Fruit fly (Drosophila melanogaster) whole organism, prepupa: ENCODE measurements around the gene CG5909.
A peak's percentile ranks its signal among the peaks of the same experiment; 100 is the strongest.

ENCODE experiments used
- Blimp-1 ChIP-seq: fragments of 200-800 bp; sonication (Bioruptor generic); optimal IDR thresholded peaks from 3 replicates; lab custom pipeline; 2017; ENCODE audit warnings: missing biosample characterization, missing genetic modification characterization, mild to moderate bottlenecking, moderate library complexity, missing genetic modification reagents
- CG10631 ChIP-seq: fragments of 200-800 bp; sonication (Bioruptor generic); optimal IDR thresholded peaks from 2 replicates; lab custom pipeline; 2016; ENCODE audit warnings: missing biosample characterization, missing genetic modification characterization
- CG10669 ChIP-seq: fragments of 200-800 bp; sonication (Bioruptor generic); optimal IDR thresholded peaks from 3 replicates; lab custom pipeline; 2018; ENCODE audit warnings: missing biosample characterization, mild to moderate bottlenecking, missing genetic modification characterization, moderate library complexity
- CG11294 ChIP-seq: fragments of 200-800 bp; sonication (Bioruptor generic); IDR thresholded peaks from 2 replicates; pipeline ENCODE4 v1.3.6; 2022; ENCODE audit warnings: missing biosample characterization, missing genetic modification characterization
- CG15336 ChIP-seq: fragments of 200-800 bp; sonication (Bioruptor generic); IDR thresholded peaks from 2 replicates; pipeline ENCODE4 v1.3.6; 2022; ENCODE audit warnings: missing biosample characterization, missing genetic modification characterization
- CG1621 ChIP-seq: fragments of 200-800 bp; sonication (Bioruptor generic); optimal IDR thresholded peaks from 3 replicates; lab custom pipeline; 2018; ENCODE audit warnings: missing biosample characterization, mild to moderate bottlenecking, missing genetic modification characterization
- CG16779 ChIP-seq: fragments of 200-800 bp; sonication (Bioruptor generic); optimal IDR thresholded peaks from 3 replicates; lab custom pipeline; 2017; ENCODE audit warnings: missing biosample characterization, mild to moderate bottlenecking, missing genetic modification characterization
- CG3032 ChIP-seq: fragments of 200-800 bp; optimal IDR thresholded peaks from 2 replicates; lab custom pipeline; 2019; ENCODE audit warnings: missing biosample characterization, mild to moderate bottlenecking, missing genetic modification characterization, moderate library complexity
- CG31627 ChIP-seq: fragments of 200-800 bp; sonication (Bioruptor generic); optimal IDR thresholded peaks from 3 replicates; lab custom pipeline; 2016; ENCODE audit warnings: missing biosample characterization, missing genetic modification characterization
- CG32006 ChIP-seq: fragments of 200-800 bp; sonication (Bioruptor generic); optimal IDR thresholded peaks from 3 replicates; lab custom pipeline; 2017; ENCODE audit warnings: missing biosample characterization, mild to moderate bottlenecking, missing genetic modification characterization
- CG34406 ChIP-seq: fragments of 200-800 bp; sonication (Bioruptor generic); optimal IDR thresholded peaks from 3 replicates; lab custom pipeline; 2016; ENCODE audit warnings: missing biosample characterization, missing genetic modification characterization
- CG3919 ChIP-seq: fragments of 200-800 bp; sonication (Bioruptor generic); optimal IDR thresholded peaks from 3 replicates; lab custom pipeline; 2016; ENCODE audit warnings: missing biosample characterization, missing genetic modification characterization
- CG4318 ChIP-seq: fragments of 200-800 bp; sonication (Bioruptor generic); optimal IDR thresholded peaks from 3 replicates; lab custom pipeline; 2017; ENCODE audit warnings: missing biosample characterization, mild to moderate bottlenecking, missing genetic modification characterization
- CG6163 ChIP-seq: fragments of 200-800 bp; sonication (Bioruptor generic); IDR thresholded peaks from 3 replicates; pipeline ENCODE4 v1.3.6; 2022; ENCODE audit warnings: missing biosample characterization, missing genetic modification characterization
- CG6276 ChIP-seq: fragments of 200-800 bp; sonication (Bioruptor generic); optimal IDR thresholded peaks from 2 replicates; lab custom pipeline; 2017; ENCODE audit warnings: missing biosample characterization, mild to moderate bottlenecking, missing genetic modification characterization
- CG6792 ChIP-seq: fragments of 200-800 bp; sonication (Bioruptor generic); optimal IDR thresholded peaks from 3 replicates; lab custom pipeline; 2016; ENCODE audit warnings: missing biosample characterization, missing genetic modification characterization
- CG6808 ChIP-seq: fragments of 200-800 bp; sonication (Bioruptor generic); optimal IDR thresholded peaks from 3 replicates; lab custom pipeline; 2017; ENCODE audit warnings: missing biosample characterization, missing genetic modification characterization, mild to moderate bottlenecking, moderate library complexity, missing genetic modification reagents
- CG7368 ChIP-seq: fragments of 200-800 bp; sonication (Bioruptor generic); optimal IDR thresholded peaks from 3 replicates; lab custom pipeline; 2016; ENCODE audit warnings: missing biosample characterization, missing genetic modification characterization
- CG8119 ChIP-seq: fragments of 200-800 bp; sonication (Bioruptor generic); IDR thresholded peaks from 3 replicates; pipeline ENCODE4 v1.3.6; 2022; ENCODE audit warnings: missing biosample characterization, missing genetic modification characterization
- CG8319 ChIP-seq: fragments of 200-800 bp; sonication (Bioruptor generic); optimal IDR thresholded peaks from 3 replicates; lab custom pipeline; 2016; ENCODE audit warnings: missing biosample characterization, missing genetic modification characterization
- CG8632 ChIP-seq: fragments of 200-800 bp; sonication (Bioruptor generic); optimal IDR thresholded peaks from 3 replicates; lab custom pipeline; 2016; ENCODE audit warnings: missing biosample characterization, missing genetic modification characterization
- Eip75B ChIP-seq: fragments of 200-800 bp; sonication (Bioruptor generic); optimal IDR thresholded peaks from 3 replicates; lab custom pipeline; 2016; ENCODE audit warnings: missing biosample characterization, missing genetic modification characterization
- Eip78C ChIP-seq: fragments of 200-800 bp; sonication (Bioruptor generic); peaks from one replicate; lab custom pipeline; 2016; ENCODE audit warnings: missing biosample characterization, missing genetic modification characterization
- Ets21C ChIP-seq: fragments of 200-800 bp; sonication (Bioruptor generic); optimal IDR thresholded peaks from 3 replicates; lab custom pipeline; 2016; ENCODE audit warnings: missing biosample characterization, missing genetic modification characterization
- Ets96B ChIP-seq: fragments of 200-800 bp; optimal IDR thresholded peaks from 2 replicates; lab custom pipeline; 2019; ENCODE audit warnings: missing biosample characterization, mild to moderate bottlenecking, missing genetic modification characterization, moderate library complexity
- Gug ChIP-seq: fragments of 200-800 bp; sonication (Bioruptor generic); IDR thresholded peaks from 2 replicates; pipeline ENCODE4 v1.3.6; 2022; ENCODE audit warnings: missing biosample characterization, missing genetic modification characterization
- Hr38 ChIP-seq: sonication (Bioruptor generic); optimal IDR thresholded peaks from 2 replicates; lab custom pipeline; 2016; ENCODE audit warnings: missing biosample characterization, missing genetic modification characterization
- Hr39 ChIP-seq: fragments of 200-800 bp; sonication (Bioruptor generic); optimal IDR thresholded peaks from 2 replicates; lab custom pipeline; 2016; ENCODE audit warnings: missing biosample characterization, missing genetic modification characterization
- Hr4 ChIP-seq: fragments of 200-800 bp; sonication (Bioruptor generic); optimal IDR thresholded peaks from 3 replicates; lab custom pipeline; 2016; ENCODE audit warnings: missing biosample characterization, missing genetic modification characterization
- Lpt ChIP-seq: fragments of 200-800 bp; sonication (Bioruptor generic); optimal IDR thresholded peaks from 3 replicates; lab custom pipeline; 2016; ENCODE audit warnings: missing biosample characterization, missing genetic modification characterization
- Met ChIP-seq: fragments of 200-800 bp; sonication (Bioruptor generic); optimal IDR thresholded peaks from 3 replicates; lab custom pipeline; 2016; ENCODE audit warnings: missing biosample characterization, missing genetic modification characterization
- Smox ChIP-seq: fragments of 200-800 bp; sonication (Bioruptor generic); optimal IDR thresholded peaks from 3 replicates; lab custom pipeline; 2016; ENCODE audit warnings: missing biosample characterization, missing genetic modification characterization
- Sox102F ChIP-seq: fragments of 200-800 bp; sonication (Bioruptor generic); optimal IDR thresholded peaks from 2 replicates; lab custom pipeline; 2016; ENCODE audit warnings: missing biosample characterization, mild to moderate bottlenecking, missing genetic modification characterization
- Sox14 ChIP-seq: fragments of 200-800 bp; sonication (Bioruptor generic); optimal IDR thresholded peaks from 3 replicates; lab custom pipeline; 2016; ENCODE audit warnings: missing biosample characterization, missing genetic modification characterization
- Sox15 ChIP-seq: fragments of 200-800 bp; sonication (Bioruptor generic); optimal IDR thresholded peaks from 3 replicates; lab custom pipeline; 2016; ENCODE audit warnings: missing biosample characterization, missing genetic modification characterization
- achi ChIP-seq: fragments of 200-800 bp; sonication (Bioruptor generic); optimal IDR thresholded peaks from 3 replicates; lab custom pipeline; 2016; ENCODE audit warnings: missing biosample characterization, missing genetic modification characterization
- acj6 ChIP-seq: fragments of 200-800 bp; sonication (Bioruptor generic); optimal IDR thresholded peaks from 3 replicates; lab custom pipeline; 2016; ENCODE audit warnings: missing biosample characterization, missing genetic modification characterization
- cyc ChIP-seq: fragments of 200-800 bp; sonication (Bioruptor generic); optimal IDR thresholded peaks from 3 replicates; lab custom pipeline; 2016; ENCODE audit warnings: missing biosample characterization, missing genetic modification characterization
- dac ChIP-seq: fragments of 200-800 bp; sonication (Bioruptor generic); optimal IDR thresholded peaks from 2 replicates; lab custom pipeline; 2017; ENCODE audit warnings: missing biosample characterization, mild to moderate bottlenecking, missing genetic modification characterization
- eg ChIP-seq: fragments of 200-800 bp; sonication (Bioruptor generic); IDR thresholded peaks from 3 replicates; pipeline ENCODE4 v1.3.6; 2022; ENCODE audit warnings: missing biosample characterization, missing genetic modification characterization
- esn ChIP-seq: fragments of 200-800 bp; sonication (Bioruptor generic); optimal IDR thresholded peaks from 2 replicates; lab custom pipeline; 2016; ENCODE audit warnings: missing biosample characterization, mild to moderate bottlenecking, missing genetic modification characterization, moderate library complexity
- fd59A ChIP-seq: fragments of 200-800 bp; sonication (Bioruptor generic); optimal IDR thresholded peaks from 2 replicates; lab custom pipeline; 2017; ENCODE audit warnings: missing biosample characterization, mild to moderate bottlenecking, missing genetic modification characterization, missing genetic modification reagents
- lz ChIP-seq: fragments of 200-800 bp; sonication (Bioruptor generic); optimal IDR thresholded peaks from 3 replicates; lab custom pipeline; 2016; ENCODE audit warnings: missing biosample characterization, missing genetic modification characterization
- net ChIP-seq: fragments of 200-800 bp; sonication (Bioruptor generic); optimal IDR thresholded peaks from 3 replicates; lab custom pipeline; 2016; ENCODE audit warnings: missing biosample characterization, missing genetic modification characterization
- pdm3 ChIP-seq: fragments of 200-800 bp; sonication (Bioruptor generic); optimal IDR thresholded peaks from 3 replicates; lab custom pipeline; 2016; ENCODE audit warnings: missing biosample characterization, missing genetic modification characterization
- salr ChIP-seq, 2 experiments: fragments of 200-800 bp; sonication (Bioruptor generic); optimal IDR thresholded peaks; 3 replicates each; lab custom pipeline; 2016 to 2018; ENCODE audit warnings: missing biosample characterization in 2 of 2, missing genetic modification characterization in 2 of 2, mild to moderate bottlenecking in 1 of 2
- spab ChIP-seq: fragments of 200-800 bp; sonication (Bioruptor generic); optimal IDR thresholded peaks from 2 replicates; lab custom pipeline; 2017; ENCODE audit warnings: missing biosample characterization, mild to moderate bottlenecking, missing genetic modification characterization, missing genetic modification reagents
- ss ChIP-seq, 2 experiments: fragments of 200-800 bp; sonication (Bioruptor generic); optimal IDR thresholded peaks; 2 replicates in 1 of 2; 3 replicates in 1 of 2; lab custom pipeline; 2017 to 2018; ENCODE audit warnings: mild to moderate bottlenecking in 2 of 2, missing biosample characterization in 2 of 2, missing genetic modification characterization in 2 of 2, moderate library complexity in 1 of 2
- svp ChIP-seq: fragments of 200-800 bp; sonication (Bioruptor generic); peaks from one replicate; lab custom pipeline; 2016; ENCODE audit warnings: missing biosample characterization, missing genetic modification characterization
- topi ChIP-seq: fragments of 200-800 bp; sonication (Bioruptor generic); optimal IDR thresholded peaks from 3 replicates; lab custom pipeline; 2016; ENCODE audit warnings: missing biosample characterization, missing genetic modification characterization
- vri ChIP-seq: fragments of 200-800 bp; sonication (Bioruptor generic); optimal IDR thresholded peaks from 3 replicates; lab custom pipeline; 2016; ENCODE audit warnings: missing biosample characterization, mild to moderate bottlenecking, missing genetic modification characterization

Gene CG5909

DNA sequence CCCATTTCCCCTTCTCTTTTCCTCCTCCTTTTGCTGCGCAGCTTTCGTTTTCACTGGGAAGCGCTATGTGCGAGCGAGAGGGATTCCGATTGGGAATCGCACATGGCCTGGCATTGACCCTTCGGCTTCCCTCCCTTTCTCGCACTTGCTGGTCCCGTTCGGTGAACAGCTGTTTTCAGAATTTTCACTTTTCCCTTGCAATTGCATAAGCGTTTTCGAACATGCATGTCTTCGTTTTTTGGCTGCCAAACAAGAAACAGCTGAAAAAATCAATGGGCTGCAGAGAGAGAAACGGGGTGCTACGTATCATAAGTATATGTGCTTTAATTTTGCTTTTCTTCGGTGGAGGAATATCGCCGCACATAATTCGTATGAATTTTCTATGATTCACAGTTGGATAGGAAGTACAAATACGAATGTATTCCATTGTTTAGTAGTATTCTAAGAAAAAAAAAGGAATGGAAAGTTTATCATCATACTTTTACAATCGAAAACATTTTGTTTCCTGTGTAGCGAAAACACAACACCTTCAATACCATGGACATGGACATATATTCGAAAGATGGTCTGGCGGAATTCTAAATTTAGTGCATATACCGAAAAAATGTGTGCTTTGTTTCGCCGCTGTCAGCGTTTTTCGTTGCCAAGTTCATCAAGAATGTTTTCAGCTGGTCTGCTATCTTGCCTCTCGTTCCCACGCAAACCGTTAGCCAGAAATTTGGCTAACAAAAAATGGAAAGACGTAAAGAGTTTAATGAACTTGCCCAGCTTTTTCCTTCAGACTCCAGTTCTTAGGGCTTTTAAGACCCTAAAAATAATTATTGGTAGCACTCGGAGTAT, 8.6 kb upstream of the CG5909 start:
- TF ChIP-seq CG7368 (GFP tag; lab: Kevin White, UChicago) (no peak), net (GFP tag; lab: Kevin White, UChicago) (peak; percentile 47), CG10669 (GFP tag; lab: Kevin White, UChicago) (peak; percentile 22), lz (GFP tag; lab: Kevin White, UChicago) (peak; percentile 77), Ets96B (no peak), CG16779 (tag; lab: Kevin White, UChicago) (no peak), Met (GFP tag; lab: Kevin White, UChicago) (peak; percentile 81), Sox102F (peak; percentile 86), esn (GFP tag; lab: Kevin White, UChicago) (peak; percentile 83), CG6792 (GFP tag; lab: Kevin White, UChicago) (peak; percentile 57), CG15336 (peak; percentile 55), Lpt (GFP tag; lab: Kevin White, UChicago) (no peak), CG3032 (tag; lab: Kevin White, UChicago) (peak; percentile 34), Gug (peak; percentile 17; the same call in 1 of the 2 replicates), CG1621 (tag; lab: Kevin White, UChicago) (no peak), CG6808 (no peak), CG4318 (GFP tag; lab: Kevin White, UChicago) (no peak), eg (GFP tag; lab: Robert Waterston, UW) (peak; percentile 59), acj6 (GFP tag; lab: Kevin White, UChicago) (peak; percentile 35), achi (GFP tag; lab: Kevin White, UChicago) (peak; percentile 67), CG31627 (GFP tag; lab: Kevin White, UChicago) (peak; percentile 62), fd59A (GFP tag; lab: Kevin White, UChicago) (no peak), Hr39 (peak; percentile 74), CG8119 (GFP tag; lab: Robert Waterston, UW) (0 out of 3 replicates have a peak, but pooled peaks have one; percentile 36), Eip78C (GFP tag; lab: Kevin White, UChicago) (peak; percentile 87), Sox15 (GFP tag; lab: Kevin White, UChicago) (peak; percentile 23), CG8319 (GFP tag; lab: Kevin White, UChicago) (no peak), Smox (GFP tag; lab: Kevin White, UChicago) (peak; percentile 57), CG8632 (GFP tag; lab: Kevin White, UChicago) (peak; percentile 70), Hr4 (GFP tag; lab: Kevin White, UChicago) (peak; percentile 55), salr (GFP tag; optimal IDR thresholded peaks at IDR 0.05; lab: Kevin White, UChicago) (no peak), Blimp-1 (GFP tag; lab: Kevin White, UChicago) (peak; percentile 83), pdm3 (GFP tag; lab: Kevin White, UChicago) (peak; percentile 56), CG6276 (GFP tag; lab: Kevin White, UChicago) (peak; percentile 49), CG3919 (GFP tag; lab: Kevin White, UChicago) (peak; percentile 32), vri (peak; percentile 79), Ets21C (peak; percentile 55), CG6163 (GFP tag; lab: Robert Waterston, UW) (peak; percentile 44; the same call in 1 of the 3 replicates), spab (GFP tag; lab: Kevin White, UChicago) (no peak), CG34406 (GFP tag; lab: Kevin White, UChicago) (peak; percentile 67), Hr38 (GFP tag; lab: Kevin White, UChicago) (no peak), topi (GFP tag; lab: Kevin White, UChicago) (peak; percentile 78), svp (GFP tag; lab: Kevin White, UChicago) (peak; percentile 95), Sox14 (peak; percentile 61), CG11294 (no peak), cyc (peak; percentile 50), Eip75B (GFP tag; lab: Kevin White, UChicago) (peak; percentile 56), CG10631 (GFP tag; lab: Kevin White, UChicago) (peak; percentile 62), ss (GFP tag; optimal IDR thresholded peaks at IDR 0.05; lab: Kevin White, UChicago) (no peak), dac (GFP tag; lab: Kevin White, UChicago) (no peak), CG32006 (GFP tag; lab: Kevin White, UChicago) (peak; percentile 55)
